Worm (Caenorhabditis elegans): ENCODE data around the gene C53C7.3.

DNA sequence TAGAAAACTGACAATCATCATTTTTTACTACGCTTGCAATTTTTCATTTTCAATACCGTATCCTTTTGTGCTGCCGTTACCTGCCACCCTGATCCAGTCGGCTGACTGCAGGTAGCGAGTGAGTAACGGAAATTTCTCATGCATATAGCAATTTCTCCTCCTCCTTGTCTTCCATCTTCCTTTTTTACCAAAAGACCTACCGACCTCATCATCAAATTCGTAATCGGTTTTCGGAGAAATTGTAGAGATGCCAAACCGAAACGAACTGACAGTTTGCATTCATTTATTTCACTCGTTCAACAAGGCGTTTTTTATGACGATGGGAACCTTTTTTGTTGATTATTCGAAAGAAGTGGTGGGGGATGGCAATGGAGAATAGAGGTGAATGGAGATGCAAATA lies 32.1 kb upstream of the C53C7.3 start:
- TF ChIP-seq nhr-11 (tag; optimal IDR thresholded peaks at IDR 0.05) (no peak), nhr-28 (tag; optimal IDR thresholded peaks at IDR 0.05) (no peak)
